Fruit fly (Drosophila melanogaster) whole organism, embryonic: ENCODE measurements around the gene E2f2.
A peak's percentile ranks its signal among the peaks of the same experiment; 100 is the strongest.

Experiments
- ATbp ChIP-seq: fragments of 200-800 bp; sonication (Bioruptor generic); optimal IDR thresholded peaks from 2 replicates; lab custom pipeline; 2017; ENCODE audit warnings: missing biosample characterization, mild to moderate bottlenecking, missing genetic modification characterization, missing genetic modification reagents
- Aef1 ChIP-seq: fragments of 200-800 bp; sonication (Bioruptor generic); IDR thresholded peaks from 3 replicates; pipeline ENCODE4 v1.3.6; 2022; ENCODE audit warnings: missing biosample characterization, missing genetic modification characterization
- Awh ChIP-seq: fragments of 200-800 bp; sonication (Bioruptor generic); IDR thresholded peaks from 2 replicates; pipeline ENCODE4, ENCODE4 v1.3.6; 2022; ENCODE audit warnings: missing biosample characterization, missing genetic modification characterization
- BEAF-32 ChIP-seq: fragments of 200-800 bp; sonication (Bioruptor generic); optimal IDR thresholded peaks from 3 replicates; lab custom pipeline; 2017; ENCODE audit warnings: missing biosample characterization, missing genetic modification characterization, mild to moderate bottlenecking, moderate library complexity, missing genetic modification reagents
- Bdp1 ChIP-seq: fragments of 200-800 bp; sonication (Bioruptor generic); optimal IDR thresholded peaks from 3 replicates; lab custom pipeline; 2016; ENCODE audit warnings: missing biosample characterization, missing genetic modification characterization
- CG11093 ChIP-seq: fragments of 200-800 bp; sonication (Bioruptor generic); IDR thresholded peaks from 3 replicates; pipeline ENCODE4 v1.3.6; 2022; ENCODE audit warnings: missing biosample characterization, missing genetic modification characterization
- CG11398 ChIP-seq: fragments of 200-800 bp; sonication (Bioruptor generic); optimal IDR thresholded peaks from 2 replicates; lab custom pipeline; 2016; ENCODE audit warnings: missing biosample characterization, missing genetic modification characterization
- CG11504 ChIP-seq: fragments of 200-800 bp; sonication (Bioruptor generic); optimal IDR thresholded peaks from 3 replicates; lab custom pipeline; 2019; ENCODE audit warnings: missing biosample characterization, mild to moderate bottlenecking, missing genetic modification characterization, moderate library complexity
- CG15269 ChIP-seq: fragments of 200-800 bp; sonication (Bioruptor generic); optimal IDR thresholded peaks from 2 replicates; lab custom pipeline; 2018; ENCODE audit warnings: missing biosample characterization, mild to moderate bottlenecking, missing genetic modification characterization, moderate library complexity
- CG17186 ChIP-seq: fragments of 200-800 bp; sonication (Bioruptor generic); optimal IDR thresholded peaks from 3 replicates; lab custom pipeline; 2017; ENCODE audit warnings: missing biosample characterization, missing genetic modification reagents, missing genetic modification characterization
- CG17385 ChIP-seq: fragments of 200-800 bp; sonication (Bioruptor generic); optimal IDR thresholded peaks from 3 replicates; lab custom pipeline; 2018; ENCODE audit warnings: missing biosample characterization, mild to moderate bottlenecking, missing genetic modification characterization
- CG17912 ChIP-seq: fragments of 200-800 bp; sonication (Bioruptor generic); optimal IDR thresholded peaks from 2 replicates; lab custom pipeline; 2018; ENCODE audit warnings: missing biosample characterization, mild to moderate bottlenecking, missing genetic modification characterization
- CG2199 ChIP-seq: fragments of 200-800 bp; sonication (Bioruptor generic); IDR thresholded peaks from 3 replicates; pipeline ENCODE4 v1.3.6; 2022; ENCODE audit warnings: missing biosample characterization, missing genetic modification characterization
- CG2678 ChIP-seq: fragments of 200-800 bp; sonication (Bioruptor generic); optimal IDR thresholded peaks from 3 replicates; lab custom pipeline; 2019; ENCODE audit warnings: missing biosample characterization, mild to moderate bottlenecking, missing genetic modification characterization, moderate library complexity
- CG30403 ChIP-seq: fragments of 200-800 bp; sonication (Bioruptor generic); optimal IDR thresholded peaks from 3 replicates; lab custom pipeline; 2016; ENCODE audit warnings: missing biosample characterization, missing genetic modification characterization
- CG30431 ChIP-seq: fragments of 200-800 bp; sonication (Bioruptor generic); optimal IDR thresholded peaks from 2 replicates; lab custom pipeline; 2017; ENCODE audit warnings: missing biosample characterization, missing genetic modification characterization
- CG33213 ChIP-seq: fragments of 200-800 bp; sonication (Bioruptor generic); optimal IDR thresholded peaks from 3 replicates; lab custom pipeline; 2016; ENCODE audit warnings: missing biosample characterization, missing genetic modification characterization
- CG3995 ChIP-seq: fragments of 200-800 bp; sonication (Bioruptor generic); optimal IDR thresholded peaks from 3 replicates; lab custom pipeline; 2016; ENCODE audit warnings: missing biosample characterization, missing genetic modification characterization
- CG4360 ChIP-seq: fragments of 200-800 bp; sonication (Bioruptor generic); IDR thresholded peaks from 2 replicates; pipeline ENCODE4 v1.3.6; 2022; ENCODE audit warnings: missing biosample characterization, missing genetic modification characterization
- CG6854 ChIP-seq: fragments of 200-800 bp; sonication (Bioruptor generic); optimal IDR thresholded peaks from 3 replicates; lab custom pipeline; 2017; ENCODE audit warnings: missing biosample characterization, mild to moderate bottlenecking, missing genetic modification characterization
- CG7786 ChIP-seq: fragments of 200-800 bp; sonication (Bioruptor generic); optimal IDR thresholded peaks from 2 replicates; lab custom pipeline; 2016; ENCODE audit warnings: missing biosample characterization, missing genetic modification characterization
- CG8281 ChIP-seq: fragments of 200-800 bp; sonication (Bioruptor generic); optimal IDR thresholded peaks from 2 replicates; lab custom pipeline; 2018; ENCODE audit warnings: missing biosample characterization, mild to moderate bottlenecking, missing genetic modification characterization, moderate library complexity
- Dek ChIP-seq: fragments of 200-800 bp; sonication (Bioruptor generic); optimal IDR thresholded peaks from 3 replicates; lab custom pipeline; 2019; ENCODE audit warnings: missing biosample characterization, mild to moderate bottlenecking, missing genetic modification characterization, moderate library complexity
- Dref ChIP-seq: fragments of 200-800 bp; sonication (Bioruptor generic); IDR thresholded peaks from 2 replicates; pipeline ENCODE4 v1.3.6; 2022; ENCODE audit warnings: missing biosample characterization, missing genetic modification characterization
- E2f2 ChIP-seq: fragments of 200-800 bp; sonication (Bioruptor generic); IDR thresholded peaks from 2 replicates; pipeline ENCODE4 v1.3.6; 2022; ENCODE audit warnings: missing biosample characterization, missing genetic modification characterization
- Eip74EF ChIP-seq, 2 experiments: fragments of 200-800 bp in 1 of 2; fragments of >200 bp in 1 of 2; sonication (Bioruptor generic) in 1 of 2; optimal IDR thresholded peaks; 2 replicates each; lab custom pipeline; 2017 to 2019; ENCODE audit warnings: missing biosample characterization in 2 of 2, missing genetic modification characterization in 2 of 2, mild to moderate bottlenecking in 1 of 2, moderate library complexity in 1 of 2
- Gug ChIP-seq: fragments of 200-800 bp; sonication (Bioruptor generic); IDR thresholded peaks from 4 replicates; pipeline ENCODE4 v1.3.6; 2022; ENCODE audit warnings: missing biosample characterization, missing genetic modification characterization
- Mrtf ChIP-seq: fragments of 200-800 bp; sonication (Bioruptor generic); IDR thresholded peaks from 3 replicates; pipeline ENCODE4 v1.3.6; 2022; ENCODE audit warnings: missing biosample characterization, missing genetic modification characterization
- Opbp ChIP-seq: fragments of 200-800 bp; sonication (Bioruptor generic); IDR thresholded peaks from 3 replicates; pipeline ENCODE4 v1.3.6; 2022; ENCODE audit warnings: missing biosample characterization, missing genetic modification characterization; ENCODE audit not compliant: partially characterized antibody
- Stat92E ChIP-seq, 3 experiments: fragments of >200 bp in 2 of 3; fragments of 200-800 bp in 1 of 3; sonication (Bioruptor generic) in 1 of 3; optimal IDR thresholded peaks; 2 replicates each; lab custom pipeline; 2017 to 2019; ENCODE audit warnings: missing biosample characterization in 3 of 3, missing genetic modification characterization in 3 of 3, mild to moderate bottlenecking in 1 of 3, moderate library complexity in 1 of 3
- Xbp1 ChIP-seq: fragments of 200-800 bp; sonication (Bioruptor generic); optimal IDR thresholded peaks from 3 replicates; lab custom pipeline; 2016; ENCODE audit warnings: missing biosample characterization, mild to moderate bottlenecking, missing genetic modification characterization
- abd-A ChIP-seq: fragments of 200-800 bp; sonication (Bioruptor generic); optimal IDR thresholded peaks from 3 replicates; lab custom pipeline; 2019; ENCODE audit warnings: missing biosample characterization, mild to moderate bottlenecking, missing genetic modification characterization, moderate library complexity
- aop ChIP-seq: fragments of 200-800 bp; sonication (Bioruptor generic); IDR thresholded peaks from 2 replicates; pipeline ENCODE4 v1.3.6; 2022; ENCODE audit warnings: missing biosample characterization, missing genetic modification characterization
- ara ChIP-seq: fragments of 200-800 bp; sonication (Bioruptor generic); IDR thresholded peaks from 2 replicates; pipeline ENCODE4 v1.3.6; 2022; ENCODE audit warnings: missing biosample characterization, missing genetic modification characterization
- ato ChIP-seq: fragments of 200-800 bp; sonication (Bioruptor generic); IDR thresholded peaks from 2 replicates; pipeline ENCODE4 v1.3.6; 2022; ENCODE audit warnings: missing biosample characterization, missing genetic modification characterization; ENCODE audit not compliant: partially characterized antibody
- bigmax ChIP-seq: fragments of 200-800 bp; sonication (Bioruptor generic); optimal IDR thresholded peaks from 2 replicates; lab custom pipeline; 2018; ENCODE audit warnings: missing biosample characterization, mild to moderate bottlenecking, missing genetic modification characterization
- br ChIP-seq: fragments of >200 bp; optimal IDR thresholded peaks from 2 replicates; lab custom pipeline; 2017
- chm ChIP-seq: fragments of 200-800 bp; sonication (Bioruptor generic); IDR thresholded peaks from 2 replicates; pipeline ENCODE4 v1.3.6; 2022; ENCODE audit warnings: missing biosample characterization, missing genetic modification characterization
- ci ChIP-seq: fragments of 200-800 bp; sonication (Bioruptor generic); IDR thresholded peaks from 3 replicates; pipeline ENCODE4 v1.3.6; 2022; ENCODE audit warnings: missing biosample characterization, missing genetic modification characterization
- dimm ChIP-seq: fragments of 200-800 bp; sonication (Bioruptor generic); IDR thresholded peaks from 2 replicates; pipeline ENCODE4 v1.3.6; 2022; ENCODE audit warnings: missing biosample characterization, missing genetic modification characterization
- dmrt99B ChIP-seq: fragments of 200-800 bp; sonication (Bioruptor generic); optimal IDR thresholded peaks from 2 replicates; lab custom pipeline; 2018; ENCODE audit warnings: missing biosample characterization, mild to moderate bottlenecking, missing genetic modification characterization, moderate library complexity
- fd64A ChIP-seq: fragments of 200-800 bp; sonication (Bioruptor generic); optimal IDR thresholded peaks from 3 replicates; lab custom pipeline; 2018; ENCODE audit warnings: missing biosample characterization, mild to moderate bottlenecking, missing genetic modification characterization
- fd96Cb ChIP-seq: fragments of 200-800 bp; sonication (Bioruptor generic); optimal IDR thresholded peaks from 2 replicates; lab custom pipeline; 2018; ENCODE audit warnings: missing biosample characterization, mild to moderate bottlenecking, missing genetic modification characterization, moderate library complexity
- ind ChIP-seq: fragments of 200-800 bp; sonication (Bioruptor generic); optimal IDR thresholded peaks from 3 replicates; lab custom pipeline; 2016; ENCODE audit warnings: missing biosample characterization, missing genetic modification characterization
- jumu ChIP-seq: fragments of 200-800 bp; sonication (Bioruptor generic); optimal IDR thresholded peaks from 3 replicates; lab custom pipeline; 2016; ENCODE audit warnings: missing biosample characterization, missing genetic modification characterization
- ken ChIP-seq: fragments of 200-800 bp; sonication (Bioruptor generic); IDR thresholded peaks from 3 replicates; pipeline ENCODE4 v1.3.6; 2022; ENCODE audit warnings: missing biosample characterization, missing genetic modification characterization
- ro ChIP-seq: fragments of 200-800 bp; sonication (Bioruptor generic); IDR thresholded peaks from 2 replicates; pipeline ENCODE4 v1.3.6; 2022; ENCODE audit warnings: missing biosample characterization, missing genetic modification characterization
- slbo ChIP-seq: fragments of 200-800 bp; sonication (Bioruptor generic); IDR thresholded peaks from 2 replicates; pipeline ENCODE4 v1.3.6; 2022; ENCODE audit warnings: missing biosample characterization, missing genetic modification characterization
- tap ChIP-seq: fragments of 200-800 bp; optimal IDR thresholded peaks from 3 replicates; lab custom pipeline; 2019; ENCODE audit warnings: missing biosample characterization, mild to moderate bottlenecking, missing genetic modification characterization, moderate library complexity
- wek ChIP-seq: fragments of 200-800 bp; sonication (Bioruptor generic); optimal IDR thresholded peaks from 3 replicates; lab custom pipeline; 2018; ENCODE audit warnings: missing biosample characterization, mild to moderate bottlenecking, missing genetic modification characterization, moderate library complexity
- zen2 ChIP-seq: fragments of 200-800 bp; sonication (Bioruptor generic); IDR thresholded peaks from 3 replicates; pipeline ENCODE4 v1.3.6; 2022; ENCODE audit warnings: missing biosample characterization, missing genetic modification characterization; ENCODE audit not compliant: partially characterized antibody

Gene E2f2

DNA sequence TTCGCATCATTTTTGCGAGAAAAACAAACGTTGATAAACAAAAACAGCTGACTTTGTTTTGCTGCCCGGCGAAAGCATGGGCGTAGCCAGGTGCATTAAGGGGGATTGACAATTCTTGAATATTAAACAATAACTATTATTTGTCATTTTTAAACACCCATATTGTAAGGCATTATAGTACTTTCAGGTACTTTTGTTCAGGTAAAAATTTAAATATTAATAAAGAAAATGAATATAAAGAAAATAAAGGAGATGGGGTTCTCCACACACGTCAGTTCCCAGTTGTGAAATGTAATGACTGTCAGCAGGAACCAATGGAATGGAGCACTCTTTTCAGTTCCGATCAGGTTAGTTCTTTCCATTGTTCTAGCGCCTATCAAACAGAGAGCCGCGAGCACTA lies 2.0 kb upstream of the E2f2 start, which contains the start of the genes Coq3 and Pld3 (continued):
- TF ChIP-seq Mrtf (GFP tag; lab: Robert Waterston, UW) (peak; percentile 69; the same call in 1 of the 3 replicates), CG11504 (tag; lab: Kevin White, UChicago) (peak; percentile 86), CG33213 (GFP tag; lab: Kevin White, UChicago) (peak; percentile 57), fd64A (GFP tag; lab: Kevin White, UChicago) (peak; percentile 4), ind (peak; percentile 89), Bdp1 (peak; percentile 55), ken (GFP tag; lab: Robert Waterston, UW) (peak; percentile 61; the same call in 2 of the 3 replicates), zen2 (GFP tag; lab: Robert Waterston, UW) (no peak), ro (GFP tag; lab: Robert Waterston, UW) (no peak), abd-A (no peak), CG8281 (tag; lab: Kevin White, UChicago) (peak; percentile 37), fd96Cb (peak; percentile 76), slbo (peak; percentile 89), CG6854 (peak; percentile 55), CG3995 (peak; percentile 77), CG17186 (GFP tag; lab: Kevin White, UChicago) (peak; percentile 18), dimm (no peak), CG2199 (GFP tag; lab: Robert Waterston, UW) (0 out of 3 replicates have a peak, but pooled peaks have one; percentile 38), aop (GFP tag; lab: Robert Waterston, UW) (peak; percentile 63; the same call in 1 of the 2 replicates), CG11398 (GFP tag; lab: Kevin White, UChicago) (no peak), Stat92E (GFP tag; optimal IDR thresholded peaks at IDR 0.05; lab: Kevin White, UChicago) (no peak), CG17385 (GFP tag; lab: Kevin White, UChicago) (peak; percentile 74), CG4360 (GFP tag; lab: Robert Waterston, UW) (peak; percentile 56; the same call in 1 of the 2 replicates), CG15269 (tag; lab: Kevin White, UChicago) (peak; percentile 84), E2f2 (GFP tag; lab: Robert Waterston, UW) (peak; percentile 71), ara (GFP tag; lab: Robert Waterston, UW) (peak; percentile 79), CG2678 (tag; lab: Kevin White, UChicago) (peak; percentile 90), br (lab: Kevin White, UChicago) (no peak), ato (GFP tag; lab: Robert Waterston, UW) (no peak), dmrt99B (tag; lab: Kevin White, UChicago) (peak; percentile 86), CG17912 (peak; percentile 35), Xbp1 (GFP tag; lab: Kevin White, UChicago) (peak; percentile 87), Dek (tag; lab: Kevin White, UChicago) (peak; percentile 73), CG11093 (GFP tag; lab: Robert Waterston, UW) (peak; percentile 68), bigmax (peak; percentile 61), CG30431 (GFP tag; lab: Kevin White, UChicago) (peak; percentile 64), CG7786 (GFP tag; lab: Kevin White, UChicago) (peak; percentile 65), Awh (GFP tag; lab: Robert Waterston, UW) (peak; percentile 69), chm (GFP tag; lab: Robert Waterston, UW) (peak; percentile 72), CG30403 (GFP tag; lab: Kevin White, UChicago) (peak; percentile 88), ci (GFP tag; lab: Robert Waterston, UW) (peak; percentile 87), ATbp (GFP tag; lab: Kevin White, UChicago) (peak; percentile 68), Gug (GFP tag; lab: Robert Waterston, UW) (peak; percentile 90), wek (peak; percentile 30), tap (tag; lab: Kevin White, UChicago) (peak; percentile 72), Dref (GFP tag; lab: Robert Waterston, UW) (no peak), BEAF-32 (GFP tag; lab: Kevin White, UChicago) (peak; percentile 3), jumu (peak; percentile 10), Aef1 (peak; percentile 74), Eip74EF (GFP tag; optimal IDR thresholded peaks at IDR 0.05; lab: Kevin White, UChicago) (no peak), Opbp (no peak)
